Worm (Caenorhabditis elegans): Measurements from ENCODE around the gene ZK354.8.

The ZK354.8 gene

DNA sequence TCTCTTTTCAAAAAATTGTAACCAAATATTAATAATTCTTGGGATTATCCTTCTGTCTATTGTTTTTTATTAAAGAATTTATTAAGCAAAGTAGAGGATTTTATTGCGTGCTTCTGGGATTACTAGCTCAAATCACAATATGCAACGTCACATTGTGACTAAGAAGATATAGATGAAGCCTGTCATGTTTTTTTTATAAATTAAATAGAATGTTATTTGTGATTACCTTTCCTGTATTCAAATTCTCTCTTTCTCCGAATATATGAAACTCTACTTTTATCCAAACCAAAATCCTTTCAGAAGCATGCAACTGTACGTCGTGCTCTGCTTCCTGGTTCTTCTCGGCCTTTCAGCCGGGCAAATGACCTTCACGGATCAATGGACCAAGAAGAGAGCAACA, 15.4 kb downstream of the ZK354.8 start, which contains the start of gene nlp-47:
TSS of gene nlp-47 (plus strand) at position 301 of the 400 bp plus-strand sequence.
- TF ChIP-seq nhr-237 (tag; optimal IDR thresholded peaks at IDR 0.05) (no peak), pqm-1 (tag; optimal IDR thresholded peaks at IDR 0.05) (no peak)

DNA sequence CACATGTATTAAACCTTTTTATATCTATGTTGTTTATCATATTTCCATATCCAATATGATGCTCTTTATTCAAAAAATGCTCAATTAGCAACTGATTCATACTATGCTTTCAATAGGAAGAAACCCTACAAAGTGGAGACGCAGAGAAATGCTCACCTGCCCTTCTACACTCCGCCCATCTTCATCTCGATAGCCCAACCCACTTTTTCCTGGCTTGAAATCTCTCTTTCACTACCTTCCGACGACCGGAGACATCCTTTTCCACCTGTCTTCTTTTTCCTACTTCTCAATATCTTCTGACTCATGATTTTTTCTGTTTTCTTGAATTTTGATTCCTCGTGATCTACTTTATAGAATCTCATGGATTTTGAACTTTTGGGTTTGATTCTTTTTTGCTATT, 17.0 kb downstream of the ZK354.8 start:
- TF ChIP-seq ztf-4 (tag; optimal IDR thresholded peaks at IDR 0.05) (no peak), nfya-1 (tag; optimal IDR thresholded peaks at IDR 0.05; ENCODE audit: insufficient read depth) (no peak), pha-4 (tag; optimal IDR thresholded peaks at IDR 0.05) (no peak), nhr-12 (tag; optimal IDR thresholded peaks at IDR 0.05) (no peak), nhr-76 (tag; optimal IDR thresholded peaks at IDR 0.05) (no peak), fkh-2 (tag; optimal IDR thresholded peaks at IDR 0.05) (no peak), lsy-12 (tag; optimal IDR thresholded peaks at IDR 0.05) (no peak), zag-1 (tag; optimal IDR thresholded peaks at IDR 0.05) (no peak), mml-1 (tag; optimal IDR thresholded peaks at IDR 0.05) (no peak), egl-27 (tag; optimal IDR thresholded peaks at IDR 0.05) (no peak), ama-1 (optimal IDR thresholded peaks at IDR 0.05) (no peak), mdl-1 (tag; optimal IDR thresholded peaks at IDR 0.05) (no peak), nhr-11 (tag; optimal IDR thresholded peaks at IDR 0.05) (no peak), aly-2 (tag; optimal IDR thresholded peaks at IDR 0.05) (no peak), ztf-11 (tag; optimal IDR thresholded peaks at IDR 0.05) (no peak), nhr-237 (tag; optimal IDR thresholded peaks at IDR 0.05) (no peak), fos-1 (tag; optimal IDR thresholded peaks at IDR 0.05) (no peak), nhr-25 (tag; optimal IDR thresholded peaks at IDR 0.05) (no peak), ceh-28 (tag; optimal IDR thresholded peaks at IDR 0.05) (no peak)

DNA sequence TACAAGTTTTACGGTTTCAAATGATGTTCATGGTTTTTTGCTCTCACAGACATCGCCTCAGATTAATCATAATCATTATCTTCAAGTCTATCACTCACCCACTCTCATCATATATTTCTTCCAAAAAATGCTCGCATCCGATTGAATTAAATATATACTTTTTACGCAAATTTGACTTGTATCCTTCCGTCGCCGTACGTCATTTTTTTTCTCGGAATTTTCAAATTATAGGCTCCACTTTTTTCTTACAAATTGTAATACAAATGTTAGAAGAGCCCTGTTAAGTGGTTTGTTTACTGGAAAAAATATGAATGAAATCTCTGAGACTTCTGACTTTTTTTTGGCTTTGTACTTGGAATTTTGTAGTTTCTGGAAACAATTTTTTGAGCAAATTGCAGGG, 18.8 kb downstream of the ZK354.8 start:
- no peak for TF ChIP-seq egl-27 (tag; optimal IDR thresholded peaks at IDR 0.05)
- TF ChIP-seq mdl-1 (tag; optimal IDR thresholded peaks at IDR 0.05), result no peak
- TF ChIP-seq nhr-23 (tag; optimal IDR thresholded peaks at IDR 0.05), result no peak
- TF ChIP-seq nhr-28 (tag; optimal IDR thresholded peaks at IDR 0.05), result no peak
- TF ChIP-seq eor-1 (tag; optimal IDR thresholded peaks at IDR 0.05), result no peak
- no peak for TF ChIP-seq elt-2 (tag; optimal IDR thresholded peaks at IDR 0.05)
- TF ChIP-seq unc-62 (GFP tag; optimal IDR thresholded peaks at IDR 0.05), result no peak
- TF ChIP-seq R02D3.7 (tag; optimal IDR thresholded peaks at IDR 0.05), result no peak
- TF ChIP-seq mml-1 (tag; optimal IDR thresholded peaks at IDR 0.05), result no peak
- no peak for TF ChIP-seq nhr-43 (tag; optimal IDR thresholded peaks at IDR 0.05; ENCODE audit: poor library complexity, severe bottlenecking)
- TF ChIP-seq skn-1 (tag; optimal IDR thresholded peaks at IDR 0.05), result no peak
- TF ChIP-seq ceh-16 (tag; optimal IDR thresholded peaks at IDR 0.05), result no peak

DNA sequence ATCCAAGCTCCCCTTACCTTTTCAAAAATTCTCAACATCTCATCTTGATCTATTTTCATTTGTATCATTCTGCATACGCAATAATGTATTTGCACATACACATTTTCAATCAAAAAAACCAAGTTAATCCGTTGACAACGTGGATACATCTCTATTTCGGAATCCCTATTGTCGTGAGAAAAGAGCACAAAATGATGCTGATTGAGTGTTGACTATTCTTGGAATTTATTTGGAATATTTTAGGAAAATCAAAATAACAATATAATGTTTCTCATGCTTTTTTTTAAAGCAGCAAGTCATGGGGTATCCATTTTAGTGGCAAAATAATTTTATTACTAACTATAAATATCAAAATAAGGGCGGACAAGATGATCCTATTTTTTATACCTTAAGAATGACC, 24.5 kb downstream of the ZK354.8 start:
- TF ChIP-seq fkh-10 (GFP tag; optimal IDR thresholded peaks at IDR 0.05) (no peak), lin-39 (tag; optimal IDR thresholded peaks at IDR 0.05) (no peak), nfya-1 (tag; optimal IDR thresholded peaks at IDR 0.05; ENCODE audit: insufficient read depth) (no peak), sea-2 (GFP tag; optimal IDR thresholded peaks at IDR 0.05) (no peak)

DNA sequence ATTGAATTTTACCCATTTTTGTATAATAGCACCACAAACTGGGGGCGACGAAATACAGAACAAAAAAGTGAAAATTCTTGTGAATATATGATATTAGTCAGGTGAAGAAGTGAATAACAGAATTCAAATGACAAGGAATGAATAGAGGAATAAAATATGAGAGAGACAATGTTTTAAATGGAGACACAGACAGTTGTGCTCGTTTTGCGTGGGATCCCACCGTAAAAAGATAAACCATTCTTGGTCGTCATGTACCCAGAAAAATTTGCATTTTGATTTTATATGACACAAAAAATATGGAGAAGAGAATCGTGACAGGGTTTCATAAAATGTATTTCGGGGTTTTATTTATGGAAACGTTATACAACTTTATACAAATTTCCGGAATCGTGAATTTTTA, 28.2 kb downstream of the ZK354.8 start, which contains the start of gene F36H12.17:
TSS of gene F36H12.17 (minus strand) at position 101 of the 400 bp plus-strand sequence.
- TF ChIP-seq aly-2 (tag; optimal IDR thresholded peaks at IDR 0.05) (no peak), egl-5 (tag; optimal IDR thresholded peaks at IDR 0.05) (no peak), fkh-2 (tag; optimal IDR thresholded peaks at IDR 0.05) (no peak), ama-1 (optimal IDR thresholded peaks at IDR 0.05) (no peak), ceh-16 (tag; optimal IDR thresholded peaks at IDR 0.05) (no peak), nhr-25 (tag; optimal IDR thresholded peaks at IDR 0.05) (no peak), sea-2 (GFP tag; optimal IDR thresholded peaks at IDR 0.05) (no peak), unc-62 (GFP tag; optimal IDR thresholded peaks at IDR 0.05) (no peak), mdl-1 (tag; optimal IDR thresholded peaks at IDR 0.05) (no peak), nhr-23 (tag; optimal IDR thresholded peaks at IDR 0.05) (no peak), nhr-77 (tag; optimal IDR thresholded peaks at IDR 0.05) (no peak), hmg-11 (tag; optimal IDR thresholded peaks at IDR 0.05) (no peak), skn-1 (tag; optimal IDR thresholded peaks at IDR 0.05) (no peak), nhr-43 (tag; optimal IDR thresholded peaks at IDR 0.05; ENCODE audit: poor library complexity, severe bottlenecking) (no peak), R02D3.7 (tag; optimal IDR thresholded peaks at IDR 0.05) (no peak), lsy-12 (tag; optimal IDR thresholded peaks at IDR 0.05) (no peak), nhr-12 (tag; optimal IDR thresholded peaks at IDR 0.05) (no peak), lin-15B (tag; optimal IDR thresholded peaks at IDR 0.05) (no peak)
